Worm (Caenorhabditis elegans): ENCODE results near the gene srbc-24.

Gene srbc-24

DNA sequence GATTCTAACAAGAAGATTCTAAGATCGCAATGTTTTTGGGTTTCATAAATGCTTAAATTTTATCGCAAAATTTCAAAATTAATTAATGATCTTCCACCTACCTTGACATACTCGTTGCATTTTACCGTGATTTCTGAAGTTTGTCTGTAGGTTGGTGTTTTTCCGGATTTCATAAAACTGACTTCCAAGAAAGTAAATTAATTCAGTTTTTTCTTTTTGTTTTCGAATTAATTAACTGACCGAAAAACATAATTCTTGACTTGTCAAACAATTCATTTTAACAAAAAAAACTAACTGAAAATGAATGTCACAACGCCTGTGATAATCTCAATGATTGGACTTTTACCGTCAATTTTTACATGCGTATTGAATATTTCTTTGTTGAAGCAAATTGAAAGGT, 30.2 kb downstream of the srbc-24 start, which contains the start of gene srbc-16:
srbc-16 (plus strand) TSS at position 301 of the 400 bp plus-strand sequence.
- TF ChIP-seq unc-62 (GFP tag; optimal IDR thresholded peaks at IDR 0.05) = no peak

- TF ChIP-seq unc-62 (GFP tag; optimal IDR thresholded peaks at IDR 0.05) = no peak
Observed at ce11 chrV:2183162-2183561, 31.6 kb downstream of the srbc-24 start, which contains the start of gene cyp-33C2. Gene cyp-33C2, plus strand, starts transcription at chrV:2183488.

- TF ChIP-seq unc-62 (GFP tag; optimal IDR thresholded peaks at IDR 0.05) = no peak
Observed at ce11 chrV:2185486-2185885, 33.9 kb downstream of the srbc-24 start.

ce11 chrV:2187864-2188345, 36.3 kb downstream of the srbc-24 start, which contains the start of gene Y5H2B.3:
Gene Y5H2B.3, plus strand, starts transcription at chrV:2188295.
- TF ChIP-seq unc-62 (GFP tag; optimal IDR thresholded peaks at IDR 0.05) = no peak

DNA sequence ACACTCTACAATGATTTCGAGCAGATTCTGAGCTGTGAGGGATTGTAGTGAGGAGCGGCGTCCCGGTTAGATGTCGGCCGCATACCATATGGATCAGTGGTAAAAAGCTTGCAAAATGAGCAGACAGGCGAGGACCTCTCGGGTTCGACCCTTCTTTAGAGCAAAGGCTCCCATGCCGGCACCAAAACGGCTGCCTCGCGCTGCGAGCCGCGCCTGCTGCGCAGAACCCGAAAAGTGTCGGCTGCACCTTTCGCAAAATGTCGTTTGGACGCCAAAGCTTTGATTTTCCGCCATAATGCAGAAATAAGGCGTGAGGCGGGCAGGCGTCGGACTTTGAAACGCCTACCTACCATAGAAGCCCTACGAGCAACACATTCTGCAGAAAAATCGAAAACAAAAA, 38.8 kb downstream of the srbc-24 start:
- TF ChIP-seq unc-62 (GFP tag; optimal IDR thresholded peaks at IDR 0.05) = no peak

- TF ChIP-seq unc-62 (GFP tag; optimal IDR thresholded peaks at IDR 0.05) = no peak
Observed at ce11 chrV:2191122-2191521, 39.6 kb downstream of the srbc-24 start, which contains the start of gene srbc-42. Gene srbc-42, minus strand, starts transcription at chrV:2191222.

DNA sequence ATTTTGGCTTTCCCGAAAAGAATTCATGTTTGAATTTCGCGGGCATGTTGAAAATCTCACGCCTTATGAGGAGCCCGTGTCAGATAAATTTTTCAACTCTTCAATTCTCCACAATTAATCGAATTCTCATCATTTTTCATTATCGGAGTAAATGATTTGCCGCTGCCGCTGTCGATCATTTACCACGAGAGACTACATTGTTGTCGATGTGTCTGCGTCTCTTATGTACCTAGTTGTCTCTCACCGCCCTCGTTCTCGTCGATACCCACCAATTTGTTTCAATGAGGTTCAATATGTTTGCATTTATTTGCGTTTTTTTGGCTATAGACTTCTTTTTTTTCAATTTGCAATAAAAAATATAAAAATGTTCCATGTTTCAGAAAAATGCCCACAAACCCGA, 40.6 kb downstream of the srbc-24 start, which contains the start of gene nhr-13:
nhr-13 (plus strand) TSS at position 369 of the 400 bp plus-strand sequence.
- no peak for TF ChIP-seq unc-62 (GFP tag; optimal IDR thresholded peaks at IDR 0.05)

ce11 chrV:2199594-2199993, 48.0 kb downstream of the srbc-24 start:
- no peak for TF ChIP-seq unc-62 (GFP tag; optimal IDR thresholded peaks at IDR 0.05)

- no peak for TF ChIP-seq unc-62 (GFP tag; optimal IDR thresholded peaks at IDR 0.05)
Observed at ce11 chrV:2200402-2200801, 48.8 kb downstream of the srbc-24 start.

- no peak for TF ChIP-seq unc-62 (GFP tag; optimal IDR thresholded peaks at IDR 0.05)
Observed at ce11 chrV:2201240-2201639, 49.7 kb downstream of the srbc-24 start, which contains the start of gene cyp-32B1. Gene cyp-32B1, minus strand, starts transcription at chrV:2201415.

Data from whole organism, dauer.